Worm (Caenorhabditis elegans) whole organism, L4/young adult: Measurements from ENCODE around the gene wdr-37.

ENCODE experiments used
- W03F9.2 ChIP-seq: fragments of 150-350 bp; optimal IDR thresholded peaks from 2 replicates; lab custom pipeline; 2014; ENCODE audit warnings: missing biosample characterization, missing genetic modification characterization
- dao-5 ChIP-seq: sonication (generic microtip); optimal IDR thresholded peaks from 2 replicates; lab custom pipeline; 2016; ENCODE audit warnings: missing genotype, missing genetic modification characterization, moderate library complexity, missing compliant biosample characterization
- him-1 ChIP-seq: sonication (generic microtip); optimal IDR thresholded peaks from 2 replicates; lab custom pipeline; 2016; ENCODE audit warnings: missing genotype, missing genetic modification reagents, missing genetic modification characterization, missing compliant biosample characterization

DNA sequence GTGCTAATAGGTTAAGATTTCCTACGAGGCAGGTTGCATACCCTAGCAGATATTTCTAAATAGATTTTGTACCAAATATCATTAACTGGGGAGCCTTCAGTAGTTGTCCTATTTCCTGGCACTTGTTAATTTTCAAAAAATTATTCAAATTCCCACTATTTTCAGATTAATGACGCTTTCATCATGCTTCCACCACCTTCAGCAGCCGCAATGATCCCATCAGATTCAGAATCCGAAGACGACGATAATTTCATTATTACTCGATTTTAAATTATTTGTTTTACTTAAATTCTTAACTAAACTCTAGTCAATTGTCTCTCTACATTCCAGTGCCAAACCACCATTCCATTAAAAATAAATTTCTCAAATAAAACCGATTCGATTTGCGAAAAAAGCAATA lies 49.0 kb downstream of the wdr-37 start:
- TF ChIP-seq dao-5 (tag; lab: Kevin White, UChicago) (no peak), him-1 (no peak), W03F9.2 (no peak)
